Worm (Caenorhabditis elegans) whole organism, mixed stage, embryonic: ENCODE data around the gene ZK721.4.

Experiments used
- M03D4.4 ChIP-seq: sonication (generic microtip); optimal IDR thresholded peaks from 2 replicates; lab custom pipeline; 2017; ENCODE audit warnings: mild to moderate bottlenecking, missing genetic modification characterization, missing compliant biosample characterization
- bed-3 ChIP-seq: fragments of 200-800 bp; sonication (Bioruptor generic); optimal IDR thresholded peaks from 3 replicates; lab custom pipeline; 2018; ENCODE audit warnings: mild to moderate bottlenecking, missing genetic modification characterization, moderate library complexity, missing compliant biosample characterization
- blmp-1 ChIP-seq: fragments of 150-350 bp; optimal IDR thresholded peaks from 2 replicates; lab custom pipeline; 2014; ENCODE audit warnings: missing biosample characterization, missing genetic modification characterization
- ceh-43 ChIP-seq: fragments of 200-800 bp; sonication (Bioruptor generic); optimal IDR thresholded peaks from 2 replicates; lab custom pipeline; 2018; ENCODE audit warnings: mild to moderate bottlenecking, missing genetic modification characterization, moderate library complexity, missing compliant biosample characterization
- ceh-83 ChIP-seq: fragments of 200-800 bp; sonication (Bioruptor generic); optimal IDR thresholded peaks from 2 replicates; lab custom pipeline; 2018; ENCODE audit warnings: mild to moderate bottlenecking, missing genetic modification characterization, missing compliant biosample characterization
- ces-1 ChIP-seq: fragments of 150-350 bp; optimal IDR thresholded peaks from 2 replicates; lab custom pipeline; 2014; ENCODE audit warnings: missing biosample characterization, missing genetic modification reagents, missing genetic modification characterization
- cnd-1 ChIP-seq: fragments of 200-800 bp; sonication (Bioruptor generic); optimal IDR thresholded peaks from 2 replicates; lab custom pipeline; 2018; ENCODE audit warnings: mild to moderate bottlenecking, missing genetic modification characterization, missing compliant biosample characterization
- drap-1 ChIP-seq: fragments of 200-800 bp; sonication (Bioruptor generic); optimal IDR thresholded peaks from 3 replicates; lab custom pipeline; 2018; ENCODE audit warnings: mild to moderate bottlenecking, missing genetic modification characterization, missing compliant biosample characterization
- elt-1 ChIP-seq: sonication (generic microtip); optimal IDR thresholded peaks from 2 replicates; lab custom pipeline; 2017; ENCODE audit warnings: missing genetic modification characterization, mild to moderate bottlenecking, missing compliant biosample characterization, antibody characterized with exemption, moderate library complexity, borderline replicate concordance; ENCODE audit not compliant: insufficient read depth
- elt-3 ChIP-seq: fragments of 150-350 bp; optimal IDR thresholded peaks from 2 replicates; lab custom pipeline; 2014; ENCODE audit warnings: missing biosample characterization, missing genetic modification characterization
- flh-1 ChIP-seq: fragments of 200-800 bp; sonication (Bioruptor generic); optimal IDR thresholded peaks from 2 replicates; lab custom pipeline; 2018; ENCODE audit warnings: mild to moderate bottlenecking, missing genetic modification characterization, moderate library complexity, missing compliant biosample characterization
- ham-2 ChIP-seq: fragments of 200-800 bp; sonication (Bioruptor generic); optimal IDR thresholded peaks from 2 replicates; lab custom pipeline; 2018; ENCODE audit warnings: mild to moderate bottlenecking, missing genetic modification characterization, missing compliant biosample characterization
- hlh-1 ChIP-seq: fragments of 150-350 bp; optimal IDR thresholded peaks from 2 replicates; lab custom pipeline; 2014; ENCODE audit warnings: missing biosample characterization, missing genetic modification reagents, missing genetic modification characterization
- lin-32 ChIP-seq: fragments of 200-800 bp; sonication (Bioruptor generic); optimal IDR thresholded peaks from 2 replicates; lab custom pipeline; 2018; ENCODE audit warnings: mild to moderate bottlenecking, missing genetic modification characterization, missing compliant biosample characterization
- lsy-2 ChIP-seq: fragments of 150-350 bp; optimal IDR thresholded peaks from 2 replicates; lab custom pipeline; 2014; ENCODE audit warnings: missing biosample characterization, missing genetic modification characterization
- mep-1 ChIP-seq: fragments of 150-350 bp; optimal IDR thresholded peaks from 2 replicates; lab custom pipeline; 2017; ENCODE audit warnings: missing biosample characterization, missing genetic modification reagents, missing genetic modification characterization, inconsistent platforms
- nhr-12 ChIP-seq: fragments of 150-350 bp; optimal IDR thresholded peaks from 2 replicates; lab custom pipeline; 2014; ENCODE audit warnings: missing biosample characterization, missing genetic modification characterization
- nhr-2 ChIP-seq: fragments of 150-350 bp; optimal IDR thresholded peaks from 2 replicates; lab custom pipeline; 2014; ENCODE audit warnings: missing biosample characterization, missing genetic modification characterization
- nhr-237 ChIP-seq: fragments of 150-350 bp; optimal IDR thresholded peaks from 2 replicates; lab custom pipeline; 2014; ENCODE audit warnings: missing biosample characterization, missing genetic modification characterization
- nhr-28 ChIP-seq: fragments of 150-350 bp; optimal IDR thresholded peaks from 2 replicates; lab custom pipeline; 2014; ENCODE audit warnings: missing biosample characterization, missing genetic modification characterization
- nhr-76 ChIP-seq: sonication (generic microtip); optimal IDR thresholded peaks from 2 replicates; lab custom pipeline; 2017; ENCODE audit warnings: missing biosample characterization, missing genetic modification characterization
- pha-4 ChIP-seq: fragments of 150-350 bp; optimal IDR thresholded peaks from 2 replicates; lab custom pipeline; 2018; ENCODE audit warnings: missing biosample characterization, missing genetic modification reagents, missing genetic modification characterization
- sem-2 ChIP-seq: fragments of 200-800 bp; sonication (Bioruptor generic); optimal IDR thresholded peaks from 2 replicates; lab custom pipeline; 2018; ENCODE audit warnings: mild to moderate bottlenecking, missing genetic modification characterization, missing compliant biosample characterization
- snpc-4 ChIP-seq: fragments of 150-350 bp; optimal IDR thresholded peaks from 2 replicates; lab custom pipeline; 2014; ENCODE audit warnings: missing biosample characterization, missing genetic modification characterization
- unc-120 ChIP-seq: sonication (generic microtip); optimal IDR thresholded peaks from 2 replicates; lab custom pipeline; 2017; ENCODE audit warnings: missing genetic modification characterization, missing compliant biosample characterization; ENCODE audit not compliant: poor library complexity, severe bottlenecking
- unc-39 ChIP-seq: fragments of 150-350 bp; optimal IDR thresholded peaks from 2 replicates; lab custom pipeline; 2014; ENCODE audit warnings: missing biosample characterization, missing genetic modification characterization
- unc-62 ChIP-seq: fragments of 150-350 bp; optimal IDR thresholded peaks from 2 replicates; lab custom pipeline; 2014; ENCODE audit warnings: missing biosample characterization, missing genetic modification reagents, missing genetic modification characterization
- zip-8 ChIP-seq: fragments of 150-350 bp; optimal IDR thresholded peaks from 2 replicates; lab custom pipeline; 2014; ENCODE audit warnings: missing biosample characterization, missing genetic modification characterization
- ztf-11 ChIP-seq: fragments of 150-350 bp; optimal IDR thresholded peaks from 2 replicates; lab custom pipeline; 2014; ENCODE audit warnings: missing biosample characterization, missing genetic modification characterization

Gene ZK721.4

DNA sequence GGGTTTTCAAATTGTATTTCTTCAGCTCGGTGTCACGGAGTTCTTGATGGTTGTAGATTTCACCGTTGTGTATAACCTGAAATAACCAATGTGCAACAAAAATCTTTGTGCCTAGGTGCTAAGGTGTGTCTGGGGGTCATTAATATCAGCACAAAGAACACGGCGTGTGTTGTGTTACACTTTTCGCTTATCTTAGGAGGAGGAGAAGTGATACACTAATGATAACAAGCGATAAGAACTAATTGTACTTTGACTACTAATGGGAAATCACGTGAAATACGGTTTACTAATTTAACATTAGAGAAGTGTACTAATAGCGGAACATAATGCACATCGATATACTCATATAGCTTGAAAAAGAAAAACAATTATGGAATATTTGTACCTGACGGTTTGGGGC, 28.4 kb upstream of the ZK721.4 start:
- TF ChIP-seq unc-39 (tag; lab: Kevin White, UChicago) (no peak), ztf-11 (tag; lab: Kevin White, UChicago) (no peak), zip-8 (no peak), nhr-2 (tag; lab: Kevin White, UChicago) (no peak), M03D4.4 (tag; lab: Kevin White, UChicago) (no peak), ceh-83 (no peak), nhr-237 (no peak), blmp-1 (tag; lab: Kevin White, UChicago) (no peak)

- no peak for TF ChIP-seq mep-1 (tag; lab: Kevin White, UChicago)
- no peak for TF ChIP-seq ceh-43 (GFP tag; lab: Kevin White, UChicago)
- no peak for TF ChIP-seq hlh-1 (tag; lab: Kevin White, UChicago)
- no peak for TF ChIP-seq lin-32 (GFP tag; lab: Kevin White, UChicago)
- no peak for TF ChIP-seq cnd-1 (tag; lab: Kevin White, UChicago)
- no peak for TF ChIP-seq ceh-83
These were observed 28.0 kb upstream of the ZK721.4 start, which contains the start of gene asns-2 for ce11 chrX:8750660-8751059. Gene asns-2, minus strand, starts transcription at chrX:8750941.

- TF ChIP-seq ces-1 (GFP tag; lab: Kevin White, UChicago) (no peak), elt-1 (tag; lab: Kevin White, UChicago) (peak; percentile 78), elt-3 (tag; lab: Kevin White, UChicago) (peak; percentile 44), pha-4 (tag; lab: Kevin White, UChicago) (no peak), hlh-1 (tag; lab: Kevin White, UChicago) (no peak), flh-1 (GFP tag; lab: Kevin White, UChicago) (no peak), unc-62 (peak; percentile 47), bed-3 (GFP tag; lab: Kevin White, UChicago) (no peak), ceh-43 (GFP tag; lab: Kevin White, UChicago) (no peak)
- TF ChIP-seq, all 35 proteins: peak for 3
These were observed 26.1 kb upstream of the ZK721.4 start for ce11 chrX:8752546-8752945.

DNA sequence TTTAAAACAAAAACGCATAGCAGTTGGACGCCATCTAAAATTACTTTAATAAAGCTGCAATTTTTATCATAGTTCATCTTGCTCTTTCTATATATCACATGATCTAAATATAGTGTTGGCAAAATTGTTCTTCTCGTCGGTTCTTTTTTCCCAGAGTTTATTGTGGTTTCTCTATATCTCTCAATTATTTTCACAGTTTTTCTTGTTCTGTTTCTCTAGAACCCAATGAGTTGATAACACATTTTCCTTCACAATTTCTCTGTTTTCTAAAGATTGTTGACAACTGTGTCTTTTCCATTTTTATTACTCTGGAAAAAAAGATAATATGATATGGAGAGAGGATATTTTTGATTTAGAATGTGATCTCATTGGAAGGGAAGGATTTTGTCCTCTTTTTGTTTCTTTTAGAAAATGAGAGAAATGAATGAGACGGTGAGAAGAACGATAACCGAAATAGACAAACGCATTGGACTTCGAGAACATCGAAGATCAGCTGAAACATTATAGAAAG, 24.3 kb upstream of the ZK721.4 start:
- TF ChIP-seq unc-62 (no peak), nhr-2 (tag; lab: Kevin White, UChicago) (no peak), zip-8 (no peak), bed-3 (GFP tag; lab: Kevin White, UChicago) (no peak), ceh-83 (no peak), mep-1 (tag; lab: Kevin White, UChicago) (no peak), ham-2 (GFP tag; lab: Kevin White, UChicago) (no peak), sem-2 (GFP tag; lab: Kevin White, UChicago) (no peak), ztf-11 (tag; lab: Kevin White, UChicago) (no peak), nhr-237 (no peak)
- TF ChIP-seq, all 35 proteins: peak for 0

DNA sequence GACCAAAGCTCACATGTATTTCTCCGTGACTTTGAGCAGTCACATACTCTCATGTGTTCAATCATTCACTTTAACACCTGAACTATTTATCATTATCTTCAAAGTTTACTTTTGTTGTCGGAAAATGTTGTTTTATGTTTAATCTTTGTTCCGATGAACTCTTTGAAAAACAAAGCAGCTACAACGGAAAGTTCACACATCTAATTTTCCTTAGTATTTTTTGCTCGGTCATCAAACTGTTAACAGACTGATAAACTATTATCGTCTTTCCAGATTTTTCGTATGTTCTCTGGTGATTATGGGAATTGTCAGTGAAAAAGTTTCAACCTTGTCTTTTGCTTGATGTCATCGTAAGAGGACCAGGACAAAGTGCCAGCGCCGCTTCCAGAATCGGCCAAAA, 22.7 kb upstream of the ZK721.4 start:
- TF ChIP-seq blmp-1 (tag; lab: Kevin White, UChicago) = no peak
- no peak for TF ChIP-seq snpc-4
- TF ChIP-seq elt-3 (tag; lab: Kevin White, UChicago) = no peak
- no peak for TF ChIP-seq drap-1
- TF ChIP-seq ceh-43 (GFP tag; lab: Kevin White, UChicago) = no peak

ce11 chrX:8761060-8761459, 17.6 kb upstream of the ZK721.4 start:
- TF ChIP-seq zip-8 = no peak
- TF ChIP-seq unc-62 = peak; percentile 13

ce11 chrX:8761497-8761896, 17.2 kb upstream of the ZK721.4 start, which contains the start of gene M02D8.5:
Gene M02D8.5, minus strand, starts transcription at chrX:8761597.
- TF ChIP-seq lsy-2 (tag; lab: Kevin White, UChicago) = no peak
- no peak for TF ChIP-seq nhr-76 (tag; lab: Kevin White, UChicago)
- TF ChIP-seq sem-2 (GFP tag; lab: Kevin White, UChicago) = no peak
- TF ChIP-seq ceh-43 (GFP tag; lab: Kevin White, UChicago) = no peak
- TF ChIP-seq unc-120 (tag; lab: Kevin White, UChicago) = no peak
- TF ChIP-seq blmp-1 (tag; lab: Kevin White, UChicago) = no peak
- no peak for TF ChIP-seq zip-8
- no peak for TF ChIP-seq ham-2 (GFP tag; lab: Kevin White, UChicago)
- TF ChIP-seq nhr-28 (tag; lab: Kevin White, UChicago) = no peak
- TF ChIP-seq elt-1 (tag; lab: Kevin White, UChicago) = no peak
- no peak for TF ChIP-seq nhr-12
- TF ChIP-seq ceh-83 = no peak
- no peak for TF ChIP-seq nhr-2 (tag; lab: Kevin White, UChicago)
